Worm (Caenorhabditis elegans) whole organism, young adult: ENCODE results near the gene djr-1.2.

Experiments
- Y67H2A.10 ChIP-seq: fragments of 200-800 bp; sonication (Bioruptor generic); conservative IDR thresholded peaks from 2 replicates; pipeline ENCODE4 v1.3.6; 2022; ENCODE audit warnings: missing genetic modification reagents, missing genetic modification characterization, missing compliant biosample characterization
- ama-1 ChIP-seq, 3 experiments: fragments of 150-350 bp in 1 of 3; sonication (generic microtip) in 2 of 3; optimal IDR thresholded peaks; 2 replicates each; lab custom pipeline; 2014 to 2018; ENCODE audit warnings: missing biosample characterization in 2 of 3, missing genetic modification characterization in 2 of 3, missing genetic modification reagents in 2 of 3
- madf-10 ChIP-seq: sonication (generic microtip); optimal IDR thresholded peaks from 2 replicates; lab custom pipeline; 2016; ENCODE audit warnings: mild to moderate bottlenecking, missing genetic modification characterization, missing compliant biosample characterization
- mel-28 ChIP-seq: sonication (generic microtip); optimal IDR thresholded peaks from 2 replicates; lab custom pipeline; 2016; ENCODE audit warnings: borderline replicate concordance, mild to moderate bottlenecking, missing genetic modification characterization, missing compliant biosample characterization
- nhr-90 ChIP-seq: sonication (generic microtip); optimal IDR thresholded peaks from 2 replicates; lab custom pipeline; 2016; ENCODE audit warnings: missing genotype, mild to moderate bottlenecking, missing genetic modification characterization, missing compliant biosample characterization
- pha-4 ChIP-seq: fragments of 150-350 bp; sonication (generic microtip); optimal IDR thresholded peaks from 2 replicates; lab custom pipeline; 2014; ENCODE audit warnings: missing biosample characterization, missing genetic modification reagents, missing genetic modification characterization
- snpc-1.1 ChIP-seq: sonication (generic microtip); optimal IDR thresholded peaks from 2 replicates; lab custom pipeline; 2017; ENCODE audit warnings: missing genetic modification characterization, mild to moderate bottlenecking, missing compliant biosample characterization, antibody characterized with exemption, moderate library complexity, missing genotype, missing genetic modification reagents; ENCODE audit not compliant: insufficient read depth
- snpc-1.3 ChIP-seq: sonication (generic microtip); optimal IDR thresholded peaks from 2 replicates; lab custom pipeline; 2017; ENCODE audit warnings: missing genetic modification characterization, mild to moderate bottlenecking, missing compliant biosample characterization, antibody characterized with exemption, moderate library complexity, missing genotype, missing genetic modification reagents; ENCODE audit not compliant: insufficient read depth
- snpc-4 ChIP-seq, 5 experiments: fragments of 150-350 bp in 1 of 5; sonication (generic microtip) in 4 of 5; optimal IDR thresholded peaks; 2 replicates each; lab custom pipeline; 2014 to 2018; ENCODE audit warnings: missing genetic modification characterization in 5 of 5, missing biosample characterization in 3 of 5, antibody characterized with exemption in 2 of 5, mild to moderate bottlenecking in 2 of 5, missing compliant biosample characterization in 2 of 5, missing genotype in 2 of 5, moderate library complexity in 2 of 5, missing genetic modification reagents in 1 of 5
- unc-62 ChIP-seq: fragments of 150-350 bp; optimal IDR thresholded peaks from 2 replicates; lab custom pipeline; 2014; ENCODE audit warnings: missing biosample characterization, missing genetic modification reagents, missing genetic modification characterization

DNA sequence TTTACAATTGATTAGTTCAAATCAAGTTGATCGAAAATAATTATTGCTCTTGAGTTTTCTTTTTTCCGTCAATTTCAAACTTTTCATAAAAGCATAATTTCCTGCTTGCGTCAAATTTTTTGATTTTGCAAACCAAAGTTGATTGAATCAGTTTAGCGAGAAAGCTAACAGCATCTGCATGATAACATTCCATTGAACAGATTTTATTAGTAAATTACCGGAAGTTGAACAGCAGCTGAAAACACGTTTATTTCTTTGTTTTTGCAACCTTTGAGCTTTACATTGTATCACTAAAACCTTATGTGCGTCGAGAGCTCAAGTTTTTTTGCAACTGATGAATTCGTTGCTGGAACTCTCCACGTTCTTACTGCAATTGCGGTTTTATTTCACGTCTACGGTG, 7.4 kb downstream of the djr-1.2 start, which contains the start of gene srh-169:
- TF ChIP-seq snpc-1.1 (no peak), ama-1 (optimal IDR thresholded peaks at IDR 0.05; lab: Kevin White, UChicago) (no peak), ama-1 (GFP tag; optimal IDR thresholded peaks at IDR 0.05; lab: Kevin White, UChicago) (no peak), pha-4 (tag; lab: Kevin White, UChicago) (no peak), snpc-4 (GFP tag; optimal IDR thresholded peaks at IDR 0.05; lab: Kevin White, UChicago) (no peak), snpc-4 (tag; optimal IDR thresholded peaks at IDR 0.05; lab: Kevin White, UChicago) (no peak), unc-62 (GFP tag; lab: Kevin White, UChicago) (no peak), Y67H2A.10 (GFP tag; lab: Robert Waterston, UW) (no peak), madf-10 (tag; lab: Kevin White, UChicago) (no peak), nhr-90 (tag; lab: Kevin White, UChicago) (no peak), mel-28 (tag; lab: Kevin White, UChicago) (no peak), snpc-1.3 (tag; lab: Kevin White, UChicago) (no peak)
